Worm (Caenorhabditis elegans) whole organism, young adult: ENCODE measurements around the gene srx-135.

Experiments used
- B0336.3 ChIP-seq: fragments of 200-800 bp; sonication (Bioruptor generic); IDR thresholded peaks from 2 replicates; pipeline ENCODE4 v1.3.6; 2022; ENCODE audit warnings: missing genetic modification characterization, missing compliant biosample characterization
- D2030.7 ChIP-seq: fragments of 200-800 bp; sonication (Bioruptor generic); IDR thresholded peaks from 2 replicates; pipeline ENCODE4 v1.3.6; 2022; ENCODE audit warnings: missing genetic modification reagents, missing genetic modification characterization, missing compliant biosample characterization
- F22D6.2 ChIP-seq: sonication (generic microtip); optimal IDR thresholded peaks from 2 replicates; lab custom pipeline; 2016; ENCODE audit warnings: mild to moderate bottlenecking, missing genetic modification characterization, missing compliant biosample characterization
- F52B5.7 ChIP-seq: sonication (generic microtip); optimal IDR thresholded peaks from 2 replicates; lab custom pipeline; 2016; ENCODE audit warnings: mild to moderate bottlenecking, missing genetic modification characterization, missing compliant biosample characterization
- F57C9.4 ChIP-seq: sonication (generic microtip); optimal IDR thresholded peaks from 2 replicates; lab custom pipeline; 2017; ENCODE audit warnings: mild to moderate bottlenecking, missing genetic modification characterization, missing compliant biosample characterization
- T07F8.4 ChIP-seq: sonication (generic microtip); optimal IDR thresholded peaks from 2 replicates; lab custom pipeline; 2016; ENCODE audit warnings: mild to moderate bottlenecking, missing genetic modification characterization, moderate library complexity, missing compliant biosample characterization
- T26A5.8 ChIP-seq: sonication (generic microtip); optimal IDR thresholded peaks from 2 replicates; lab custom pipeline; 2016; ENCODE audit warnings: missing genetic modification characterization, missing compliant biosample characterization
- Y53F4B.3 ChIP-seq: fragments of 200-800 bp; sonication (Bioruptor generic); IDR thresholded peaks from 2 replicates; pipeline ENCODE4 v1.3.6; 2022; ENCODE audit warnings: missing genetic modification reagents, missing genetic modification characterization, missing compliant biosample characterization
- Y79H2A.3 ChIP-seq: fragments of 200-800 bp; sonication (Bioruptor generic); conservative IDR thresholded peaks from 2 replicates; pipeline ENCODE4 v1.3.6; 2022; ENCODE audit warnings: missing genetic modification reagents, missing genetic modification characterization, missing compliant biosample characterization
- athp-1 ChIP-seq: sonication (generic microtip); optimal IDR thresholded peaks from 2 replicates; lab custom pipeline; 2017; ENCODE audit warnings: mild to moderate bottlenecking, missing genetic modification characterization, missing compliant biosample characterization
- attf-3 ChIP-seq: fragments of 200-800 bp; sonication (Bioruptor generic); conservative IDR thresholded peaks from 2 replicates; pipeline ENCODE4 v1.3.6; 2022; ENCODE audit warnings: missing genetic modification reagents, missing genetic modification characterization, missing compliant biosample characterization
- cebp-1 ChIP-seq, 2 experiments: fragments of 200-800 bp in 1 of 2; sonication (Bioruptor generic) in 1 of 2; sonication (generic microtip) in 1 of 2; IDR thresholded peaks in 1 of 2; optimal IDR thresholded peaks in 1 of 2; 2 replicates each; pipeline versions ENCODE4 v1.3.6 to Lab custom; 2017 to 2022; ENCODE audit warnings: missing compliant biosample characterization in 2 of 2, missing genetic modification characterization in 2 of 2, mild to moderate bottlenecking in 1 of 2, missing genetic modification reagents in 1 of 2, moderate library complexity in 1 of 2
- cebp-2 ChIP-seq: fragments of 200-800 bp; sonication (Bioruptor generic); IDR thresholded peaks from 2 replicates; pipeline ENCODE4 v1.3.6; 2022; ENCODE audit warnings: missing genetic modification characterization, missing compliant biosample characterization
- ceh-58 ChIP-seq: fragments of 200-800 bp; sonication (Bioruptor generic); IDR thresholded peaks from 2 replicates; pipeline ENCODE4 v1.3.6; 2022; ENCODE audit warnings: missing genetic modification characterization, missing compliant biosample characterization
- dox-1 ChIP-seq: fragments of 200-800 bp; sonication (Bioruptor generic); IDR thresholded peaks from 2 replicates; pipeline ENCODE4 v1.3.6; 2022; ENCODE audit warnings: missing genetic modification reagents, missing genetic modification characterization, missing compliant biosample characterization
- efl-1 ChIP-seq: fragments of 150-350 bp; optimal IDR thresholded peaks from 2 replicates; lab custom pipeline; 2014; ENCODE audit warnings: missing biosample characterization, missing genetic modification reagents, missing genetic modification characterization
- egl-18 ChIP-seq: fragments of 200-800 bp; sonication (Bioruptor generic); IDR thresholded peaks from 2 replicates; pipeline ENCODE4 v1.3.6; 2022; ENCODE audit warnings: missing genetic modification reagents, missing genetic modification characterization, missing compliant biosample characterization
- him-1 ChIP-seq: sonication (generic microtip); optimal IDR thresholded peaks from 2 replicates; lab custom pipeline; 2016; ENCODE audit warnings: missing genotype, missing genetic modification reagents, missing genetic modification characterization, missing compliant biosample characterization
- hrde-1 ChIP-seq: sonication (generic microtip); optimal IDR thresholded peaks from 2 replicates; lab custom pipeline; 2016; ENCODE audit warnings: missing genetic modification characterization, mild to moderate bottlenecking, missing compliant biosample characterization, moderate library complexity, missing genotype, missing genetic modification reagents, borderline replicate concordance
- lag-1 ChIP-seq: fragments of 200-800 bp; sonication (Bioruptor generic); IDR thresholded peaks from 2 replicates; pipeline ENCODE4 v1.3.6; 2022; ENCODE audit warnings: missing genetic modification reagents, missing genetic modification characterization, missing compliant biosample characterization
- let-607 ChIP-seq, 2 experiments: fragments of 200-800 bp in 1 of 2; sonication (Bioruptor generic) in 1 of 2; sonication (generic microtip) in 1 of 2; optimal IDR thresholded peaks; 2 replicates each; lab custom pipeline; 2016 to 2018; ENCODE audit warnings: mild to moderate bottlenecking in 2 of 2, missing compliant biosample characterization in 2 of 2, missing genetic modification characterization in 2 of 2, moderate library complexity in 2 of 2, missing genotype in 1 of 2
- lin-26 ChIP-seq: fragments of 200-800 bp; sonication (Bioruptor generic); IDR thresholded peaks from 2 replicates; pipeline ENCODE4 v1.3.6; 2022; ENCODE audit warnings: missing genetic modification reagents, missing genetic modification characterization, missing compliant biosample characterization
- lin-35 ChIP-seq, 3 experiments: fragments of 150-350 bp in 2 of 3; sonication (generic microtip) in 1 of 3; optimal IDR thresholded peaks; 2 replicates each; lab custom pipeline; 2014 to 2018; ENCODE audit warnings: missing biosample characterization in 3 of 3, missing genetic modification characterization in 3 of 3, missing genetic modification reagents in 3 of 3
- lin-54 ChIP-seq: fragments of 200-800 bp; sonication (Bioruptor generic); optimal IDR thresholded peaks from 2 replicates; lab custom pipeline; 2018; ENCODE audit warnings: mild to moderate bottlenecking, missing genetic modification characterization, missing compliant biosample characterization
- lsl-1 ChIP-seq: fragments of 200-800 bp; sonication (Bioruptor generic); optimal IDR thresholded peaks from 2 replicates; lab custom pipeline; 2018; ENCODE audit warnings: mild to moderate bottlenecking, missing genetic modification characterization, moderate library complexity, missing compliant biosample characterization
- lsy-27 ChIP-seq: sonication (generic microtip); optimal IDR thresholded peaks from 2 replicates; lab custom pipeline; 2017; ENCODE audit warnings: missing genetic modification characterization, mild to moderate bottlenecking, missing compliant biosample characterization, antibody characterized with exemption, missing genotype, borderline replicate concordance; ENCODE audit not compliant: insufficient read depth
- madf-10 ChIP-seq: sonication (generic microtip); optimal IDR thresholded peaks from 2 replicates; lab custom pipeline; 2016; ENCODE audit warnings: mild to moderate bottlenecking, missing genetic modification characterization, missing compliant biosample characterization
- mcd-1 ChIP-seq: fragments of 200-800 bp; sonication (Bioruptor generic); IDR thresholded peaks from 2 replicates; pipeline ENCODE4 v1.3.6; 2022; ENCODE audit warnings: missing genetic modification reagents, missing genetic modification characterization, missing compliant biosample characterization
- mxl-1 ChIP-seq: sonication (generic microtip); optimal IDR thresholded peaks from 2 replicates; lab custom pipeline; 2016; ENCODE audit warnings: missing genetic modification characterization, missing compliant biosample characterization
- nfya-2 ChIP-seq: fragments of 200-800 bp; sonication (Bioruptor generic); IDR thresholded peaks from 2 replicates; pipeline ENCODE4 v1.3.6; 2022; ENCODE audit warnings: missing genetic modification reagents, missing genetic modification characterization, missing compliant biosample characterization
- nfyb-1 ChIP-seq: fragments of 200-800 bp; sonication (Bioruptor generic); IDR thresholded peaks from 2 replicates; pipeline ENCODE4 v1.3.6; 2022; ENCODE audit warnings: missing genetic modification reagents, missing genetic modification characterization, missing compliant biosample characterization
- nhr-27 ChIP-seq: fragments of 200-800 bp; sonication (Bioruptor generic); optimal IDR thresholded peaks from 2 replicates; lab custom pipeline; 2018; ENCODE audit warnings: mild to moderate bottlenecking, missing genetic modification characterization, moderate library complexity, missing compliant biosample characterization
- nhr-80 ChIP-seq: sonication (generic microtip); optimal IDR thresholded peaks from 2 replicates; lab custom pipeline; 2016; ENCODE audit warnings: missing genetic modification characterization, missing compliant biosample characterization
- rpc-1 ChIP-seq, 2 experiments: fragments of 150-350 bp in 1 of 2; sonication (generic microtip) in 1 of 2; optimal IDR thresholded peaks; 2 replicates each; lab custom pipeline; 2014 to 2018; ENCODE audit warnings: missing biosample characterization in 1 of 2, missing genetic modification characterization in 1 of 2, missing genetic modification reagents in 1 of 2, missing genotype in 1 of 2
- sdz-38 ChIP-seq: sonication (generic microtip); optimal IDR thresholded peaks from 2 replicates; lab custom pipeline; 2016; ENCODE audit warnings: missing genotype, missing genetic modification characterization, missing compliant biosample characterization
- snpc-1.3 ChIP-seq: sonication (generic microtip); optimal IDR thresholded peaks from 2 replicates; lab custom pipeline; 2017; ENCODE audit warnings: missing genetic modification characterization, mild to moderate bottlenecking, missing compliant biosample characterization, antibody characterized with exemption, moderate library complexity, missing genotype, missing genetic modification reagents; ENCODE audit not compliant: insufficient read depth
- snpc-4 ChIP-seq, 5 experiments: fragments of 150-350 bp in 1 of 5; sonication (generic microtip) in 4 of 5; optimal IDR thresholded peaks; 2 replicates each; lab custom pipeline; 2014 to 2018; ENCODE audit warnings: missing genetic modification characterization in 5 of 5, missing biosample characterization in 3 of 5, antibody characterized with exemption in 2 of 5, mild to moderate bottlenecking in 2 of 5, missing compliant biosample characterization in 2 of 5, missing genotype in 2 of 5, moderate library complexity in 2 of 5, missing genetic modification reagents in 1 of 5
- sptf-2 ChIP-seq: fragments of 200-800 bp; sonication (Bioruptor generic); optimal IDR thresholded peaks from 2 replicates; lab custom pipeline; 2018; ENCODE audit warnings: mild to moderate bottlenecking, missing genetic modification characterization, missing compliant biosample characterization
- unc-130 ChIP-seq: sonication (generic microtip); optimal IDR thresholded peaks from 2 replicates; lab custom pipeline; 2016; ENCODE audit warnings: missing genetic modification reagents, missing genetic modification characterization, missing compliant biosample characterization
- ztf-18 ChIP-seq: sonication (generic microtip); optimal IDR thresholded peaks from 2 replicates; lab custom pipeline; 2016; ENCODE audit warnings: missing genotype, mild to moderate bottlenecking, missing genetic modification characterization, missing compliant biosample characterization
- ztf-22 ChIP-seq: fragments of 200-800 bp; sonication (Bioruptor generic); optimal IDR thresholded peaks from 2 replicates; lab custom pipeline; 2018; ENCODE audit warnings: mild to moderate bottlenecking, missing genetic modification characterization, moderate library complexity, missing compliant biosample characterization

The srx-135 gene

DNA sequence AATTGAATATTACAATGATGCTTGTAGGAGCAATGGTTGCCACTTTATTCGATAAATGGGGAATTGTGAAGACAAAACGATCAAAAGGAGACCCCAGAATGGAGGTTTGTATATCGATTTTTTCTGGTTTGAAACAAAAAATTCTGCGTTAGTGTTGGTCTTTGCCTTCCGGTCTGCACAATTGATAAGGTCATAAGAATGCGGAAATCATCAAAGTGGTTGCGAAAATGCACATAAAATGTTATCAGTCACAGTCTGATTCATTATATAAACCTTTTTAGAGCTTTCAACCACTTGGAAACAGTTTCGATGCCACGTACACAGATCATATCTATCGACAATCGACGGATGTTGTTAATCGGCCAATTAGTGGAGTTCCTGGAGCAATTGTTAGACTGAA lies 34.6 kb downstream of the srx-135 start:
- TF ChIP-seq dox-1 (GFP tag; lab: Robert Waterston, UW): peak; percentile 67
- TF ChIP-seq sdz-38 (tag; lab: Kevin White, UChicago): no peak
- no peak for TF ChIP-seq cebp-1 (GFP tag; IDR thresholded peaks at IDR 0.05; lab: Robert Waterston, UW)
- TF ChIP-seq cebp-1 (tag; optimal IDR thresholded peaks at IDR 0.05; lab: Kevin White, UChicago): peak; percentile 1
- peak; percentile 86 for TF ChIP-seq nhr-80 (tag; lab: Kevin White, UChicago)
- no peak for TF ChIP-seq rpc-1 (optimal IDR thresholded peaks at IDR 0.05; lab: Kevin White, UChicago)
- TF ChIP-seq rpc-1 (tag; optimal IDR thresholded peaks at IDR 0.05; lab: Kevin White, UChicago): no peak

DNA sequence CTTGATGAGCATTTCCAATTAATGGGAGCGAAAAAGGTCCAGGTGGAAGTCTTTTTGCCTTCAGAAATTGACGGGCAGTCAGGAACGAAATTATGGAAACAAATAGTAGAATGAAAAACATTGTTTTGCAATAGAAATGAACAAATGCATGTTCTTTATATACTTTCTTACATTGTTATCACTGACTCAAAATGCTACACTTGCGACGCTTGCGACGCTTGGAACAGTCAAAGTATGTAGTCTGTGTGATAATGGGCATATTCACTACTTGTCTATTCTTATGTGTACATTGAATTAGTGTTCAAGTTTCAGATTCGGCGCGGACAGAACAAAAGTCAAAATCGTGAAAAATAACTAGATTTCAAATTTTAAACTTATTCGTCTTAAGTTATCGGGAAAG lies 39.4 kb downstream of the srx-135 start, which contains the start of gene cyp-35C1:
Gene cyp-35C1 (minus strand): TSS at position 132 of the 400 bp plus-strand sequence.
- no peak for TF ChIP-seq hrde-1 (tag; lab: Kevin White, UChicago)
- TF ChIP-seq lsy-27 (tag; lab: Kevin White, UChicago): no peak
- no peak for TF ChIP-seq Y53F4B.3 (GFP tag; lab: Robert Waterston, UW)
- no peak for TF ChIP-seq mcd-1 (GFP tag; lab: Robert Waterston, UW)
- TF ChIP-seq ztf-18 (tag; lab: Kevin White, UChicago): no peak
- TF ChIP-seq cebp-2 (GFP tag; lab: Robert Waterston, UW): no peak
- TF ChIP-seq unc-130 (GFP tag; lab: Kevin White, UChicago): no peak
- peak; percentile 24 for TF ChIP-seq nhr-80 (tag; lab: Kevin White, UChicago)

DNA sequence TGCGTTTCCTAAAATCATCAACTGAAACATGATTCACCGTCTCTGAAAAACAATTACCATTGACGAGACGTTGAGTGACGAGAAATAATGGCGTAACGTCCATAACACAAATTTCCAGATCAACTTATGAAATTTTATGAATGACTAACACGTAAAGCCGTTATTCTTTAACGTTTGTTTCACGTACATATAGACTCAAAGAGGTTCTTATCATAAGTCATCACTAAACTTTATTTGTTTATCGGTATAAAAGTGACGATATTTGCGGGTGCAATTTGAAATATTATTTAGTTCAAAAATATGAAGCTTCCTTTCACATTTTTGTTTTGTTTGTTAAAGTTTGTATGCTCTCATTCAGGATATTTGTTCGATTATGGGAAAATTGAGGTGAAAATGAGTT lies 40.2 kb downstream of the srx-135 start, which contains the start of gene oac-3:
Gene oac-3 (plus strand): TSS at position 301 of the 400 bp plus-strand sequence.
- TF ChIP-seq D2030.7 (GFP tag; lab: Robert Waterston, UW) (no peak), him-1 (tag; lab: Kevin White, UChicago) (no peak), cebp-2 (GFP tag; lab: Robert Waterston, UW) (no peak), T07F8.4 (tag; lab: Kevin White, UChicago) (no peak), egl-18 (GFP tag; lab: Robert Waterston, UW) (no peak), lsl-1 (GFP tag; lab: Kevin White, UChicago) (no peak), snpc-1.3 (no peak), ceh-58 (GFP tag; lab: Robert Waterston, UW) (no peak), attf-3 (GFP tag; lab: Robert Waterston, UW) (no peak), B0336.3 (GFP tag; lab: Robert Waterston, UW) (no peak), efl-1 (GFP tag; lab: Kevin White, UChicago) (no peak), lin-26 (GFP tag; lab: Robert Waterston, UW) (no peak), F57C9.4 (tag; lab: Kevin White, UChicago) (no peak), nhr-27 (tag; lab: Kevin White, UChicago) (no peak), T26A5.8 (tag; lab: Kevin White, UChicago) (no peak)

DNA sequence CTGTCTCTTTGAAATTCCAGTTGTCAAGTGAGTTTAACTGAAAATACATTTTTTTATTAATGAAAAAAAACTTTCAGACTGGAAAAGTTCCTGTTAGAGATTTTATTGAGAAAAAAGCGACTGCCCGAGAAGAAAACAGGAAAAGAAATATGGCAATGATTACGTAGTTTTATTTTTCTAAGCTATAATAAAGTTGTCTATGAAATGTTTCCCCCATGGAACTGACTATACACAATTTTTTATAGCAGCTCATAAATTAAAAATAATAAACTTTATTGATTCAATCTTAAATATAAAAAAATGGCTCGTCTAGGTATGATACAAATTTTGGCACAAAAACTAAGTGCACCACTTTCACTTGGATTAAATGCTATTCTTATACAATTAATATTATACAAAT lies 43.5 kb downstream of the srx-135 start, which contains the start of gene C06B3.1:
Gene C06B3.1 (plus strand): TSS at position 301 of the 400 bp plus-strand sequence.
- TF ChIP-seq F22D6.2 (tag; lab: Kevin White, UChicago) (no peak), snpc-4 (GFP tag; optimal IDR thresholded peaks at IDR 0.05; lab: Kevin White, UChicago) (no peak), snpc-4 (tag; optimal IDR thresholded peaks at IDR 0.05; lab: Kevin White, UChicago) (no peak), cebp-2 (GFP tag; lab: Robert Waterston, UW) (no peak), athp-1 (no peak), Y79H2A.3 (no peak), nfyb-1 (GFP tag; lab: Robert Waterston, UW) (no peak), ceh-58 (GFP tag; lab: Robert Waterston, UW) (no peak), lsl-1 (GFP tag; lab: Kevin White, UChicago) (no peak), ztf-22 (GFP tag; lab: Kevin White, UChicago) (no peak), F52B5.7 (tag; lab: Kevin White, UChicago) (no peak), lin-54 (GFP tag; lab: Kevin White, UChicago) (no peak), let-607 (tag; optimal IDR thresholded peaks at IDR 0.05; lab: Kevin White, UChicago) (no peak), lag-1 (no peak), lin-35 (GFP tag; optimal IDR thresholded peaks at IDR 0.05; lab: Kevin White, UChicago) (no peak), mxl-1 (tag; lab: Kevin White, UChicago) (no peak), madf-10 (tag; lab: Kevin White, UChicago) (no peak), attf-3 (GFP tag; lab: Robert Waterston, UW) (no peak), nfya-2 (GFP tag; lab: Robert Waterston, UW) (no peak), sptf-2 (no peak)
